Fruit fly (Drosophila melanogaster) whole organism: ENCODE measurements around the gene Liprin-alpha.

ENCODE experiments used
- Dll ChIP-seq: fragments of >200 bp; optimal IDR thresholded peaks from 2 replicates; lab custom pipeline; 2017
- psq ChIP-seq: fragments of >200 bp; optimal IDR thresholded peaks from 2 replicates; lab custom pipeline; 2017

- no peak for TF ChIP-seq psq (lab: Kevin White, UChicago)
- TF ChIP-seq Dll (lab: Kevin White, UChicago), result no peak
These were observed 2.0 kb upstream of the Liprin-alpha start for dm6 chr2L:6721710-6722109.
